Worm (Caenorhabditis elegans) whole organism, midembryonic: ENCODE results near the gene F13E6.2.

Experiments
- T22C8.4 ChIP-seq: fragments of 200-800 bp; sonication (Bioruptor generic); IDR thresholded peaks from 2 replicates; pipeline ENCODE4 v1.3.6; 2022; ENCODE audit warnings: missing genetic modification characterization, missing compliant biosample characterization
- cog-1 ChIP-seq: sonication (generic microtip); optimal IDR thresholded peaks from 2 replicates; lab custom pipeline; 2016; ENCODE audit warnings: missing genetic modification characterization, missing compliant biosample characterization
- flt-1 ChIP-seq: fragments of 200-800 bp; sonication (Bioruptor generic); IDR thresholded peaks from 2 replicates; pipeline ENCODE4 v1.3.6; 2022; ENCODE audit warnings: missing genetic modification characterization, missing compliant biosample characterization
- klf-2 ChIP-seq: fragments of 200-800 bp; sonication (Bioruptor generic); conservative IDR thresholded peaks from 2 replicates; pipeline ENCODE4 v1.3.6; 2022; ENCODE audit warnings: missing genetic modification reagents, missing genetic modification characterization, missing compliant biosample characterization
- med-1 ChIP-seq: sonication (generic microtip); optimal IDR thresholded peaks from 2 replicates; lab custom pipeline; 2017; ENCODE audit warnings: missing genetic modification characterization, mild to moderate bottlenecking, missing compliant biosample characterization, antibody characterized with exemption, missing genetic modification reagents; ENCODE audit not compliant: insufficient read depth
- ref-1 ChIP-seq: fragments of 200-800 bp; sonication (Bioruptor generic); conservative IDR thresholded peaks from 2 replicates; pipeline ENCODE4 v1.3.6; 2022; ENCODE audit warnings: missing genetic modification reagents, missing genetic modification characterization, missing compliant biosample characterization
- tab-1 ChIP-seq: fragments of 200-800 bp; sonication (Bioruptor generic); IDR thresholded peaks from 2 replicates; pipeline ENCODE4 v1.3.6; 2022; ENCODE audit warnings: missing genetic modification characterization, missing compliant biosample characterization
- ztf-23 ChIP-seq: fragments of 200-800 bp; sonication (Bioruptor generic); IDR thresholded peaks from 2 replicates; pipeline ENCODE4 v1.3.6; 2022; ENCODE audit warnings: missing genetic modification reagents, missing genetic modification characterization, missing compliant biosample characterization
- ztf-29 ChIP-seq: fragments of 200-800 bp; sonication (Bioruptor generic); IDR thresholded peaks from 2 replicates; pipeline ENCODE4 v1.3.6; 2022; ENCODE audit warnings: missing genetic modification reagents, missing genetic modification characterization, missing compliant biosample characterization

The F13E6.2 gene

DNA sequence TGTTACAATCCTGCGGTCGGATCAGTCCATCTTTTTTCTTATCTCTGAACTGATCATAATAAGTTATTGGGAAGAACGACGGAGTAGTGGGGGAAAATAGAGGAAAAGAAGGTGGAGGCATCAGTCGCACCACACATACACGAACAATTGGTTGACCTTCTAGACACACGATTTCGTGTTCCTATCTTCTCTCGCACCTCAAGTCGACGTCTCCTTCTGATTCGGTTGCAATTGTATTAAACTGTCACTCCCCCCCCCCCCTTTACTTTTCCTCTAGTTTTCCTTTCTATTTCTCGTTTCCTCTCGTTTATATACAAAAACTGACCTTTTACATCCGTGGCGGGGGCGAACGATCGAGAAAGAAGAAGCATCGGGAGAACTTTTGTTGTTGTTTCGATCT lies 17.1 kb upstream of the F13E6.2 start:
- no peak for TF ChIP-seq klf-2 (GFP tag; lab: Robert Waterston, UW)
- no peak for TF ChIP-seq ref-1 (GFP tag; lab: Robert Waterston, UW)
- TF ChIP-seq med-1 (GFP tag; lab: Kevin White, UChicago) = no peak
- TF ChIP-seq ztf-29 (GFP tag; lab: Robert Waterston, UW) = no peak
- TF ChIP-seq flt-1 = no peak
- no peak for TF ChIP-seq ztf-23

DNA sequence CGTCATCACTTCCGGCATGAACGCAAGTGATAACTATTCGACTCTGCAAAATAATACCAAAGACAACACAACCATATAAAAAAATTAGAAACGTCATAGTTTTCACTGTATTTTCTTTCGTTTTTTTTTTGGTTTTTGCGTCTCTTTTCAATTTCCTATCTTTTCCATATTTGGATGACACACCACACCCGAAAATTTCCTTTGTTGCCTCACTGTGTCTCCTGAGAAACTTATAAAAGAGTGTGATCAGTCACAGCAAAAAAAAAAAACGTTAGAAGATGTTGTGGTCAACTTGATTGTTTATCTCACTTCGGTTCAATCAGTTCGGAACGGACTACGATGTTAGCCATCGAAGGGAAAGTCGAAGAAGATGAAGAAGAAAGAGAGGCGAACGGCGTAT lies 15.6 kb upstream of the F13E6.2 start:
- no peak for TF ChIP-seq ref-1 (GFP tag; lab: Robert Waterston, UW)
- no peak for TF ChIP-seq tab-1 (GFP tag; lab: Robert Waterston, UW)
- no peak for TF ChIP-seq ztf-29 (GFP tag; lab: Robert Waterston, UW)
- TF ChIP-seq cog-1 = no peak
- no peak for TF ChIP-seq T22C8.4 (GFP tag; lab: Robert Waterston, UW)
- no peak for TF ChIP-seq flt-1
- no peak for TF ChIP-seq ztf-23
- TF ChIP-seq med-1 (GFP tag; lab: Kevin White, UChicago) = no peak
- TF ChIP-seq klf-2 (GFP tag; lab: Robert Waterston, UW) = no peak

DNA sequence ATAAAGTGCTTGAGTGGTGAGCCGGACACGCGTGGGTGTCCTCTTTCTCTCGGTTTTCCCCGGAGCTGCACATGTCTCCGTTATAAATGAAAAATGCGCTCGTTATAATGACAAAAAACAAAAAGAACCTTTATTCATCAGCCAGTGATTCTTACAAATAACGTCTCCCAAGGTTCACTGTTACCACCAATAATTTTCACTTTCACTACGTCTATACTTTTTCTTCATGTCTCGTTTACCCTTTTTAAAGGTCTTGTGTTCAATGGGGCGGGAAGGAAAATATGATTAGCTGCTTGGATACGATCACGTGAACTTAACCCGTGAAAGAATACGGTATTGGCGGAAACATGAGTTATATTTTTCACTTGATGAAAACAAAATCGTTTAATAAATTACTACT lies 14.2 kb upstream of the F13E6.2 start:
- TF ChIP-seq ref-1 (GFP tag; lab: Robert Waterston, UW) (no peak), med-1 (GFP tag; lab: Kevin White, UChicago) (no peak), ztf-29 (GFP tag; lab: Robert Waterston, UW) (no peak), tab-1 (GFP tag; lab: Robert Waterston, UW) (no peak), cog-1 (no peak), klf-2 (GFP tag; lab: Robert Waterston, UW) (no peak), T22C8.4 (GFP tag; lab: Robert Waterston, UW) (no peak), flt-1 (no peak), ztf-23 (no peak)

DNA sequence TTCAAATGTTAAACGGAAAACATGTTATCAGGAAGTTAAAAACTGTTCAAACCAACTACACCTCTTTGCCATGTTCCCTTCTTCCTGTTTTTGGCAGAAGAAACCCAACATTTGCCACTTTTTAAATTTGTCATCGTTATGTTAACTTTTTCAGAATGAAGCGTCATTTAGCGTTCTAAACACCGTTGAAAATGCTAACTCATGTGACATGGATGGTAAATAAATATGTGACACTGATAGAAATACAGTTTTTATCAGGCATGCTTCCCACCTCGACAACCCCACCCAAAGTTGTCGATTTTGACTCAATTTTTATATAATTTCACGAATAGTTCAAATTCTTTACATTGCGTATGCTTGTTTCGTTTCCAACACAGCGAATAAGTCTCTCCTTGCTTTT lies 13.2 kb upstream of the F13E6.2 start:
- no peak for TF ChIP-seq klf-2 (GFP tag; lab: Robert Waterston, UW)
- no peak for TF ChIP-seq tab-1 (GFP tag; lab: Robert Waterston, UW)

DNA sequence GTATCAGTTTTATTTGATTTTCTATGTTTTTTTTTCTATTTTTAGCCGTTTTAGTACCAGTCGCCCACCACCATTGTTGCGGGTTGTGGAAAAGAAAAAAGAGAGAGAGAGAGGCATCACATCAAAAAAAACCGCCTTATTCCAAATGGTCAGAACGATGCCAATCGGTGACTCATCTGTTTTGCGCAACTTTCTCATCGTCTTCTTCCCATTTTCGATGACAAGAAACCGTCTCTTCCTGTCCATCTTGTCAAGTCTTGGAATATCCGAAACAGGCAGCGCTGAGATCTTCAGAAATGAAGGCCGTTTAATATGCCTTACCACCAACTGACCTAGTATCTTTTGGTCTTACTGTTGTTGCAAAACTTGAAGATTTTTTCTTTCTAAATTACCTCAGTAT lies 12.4 kb upstream of the F13E6.2 start:
- TF ChIP-seq ref-1 (GFP tag; lab: Robert Waterston, UW) (no peak), T22C8.4 (GFP tag; lab: Robert Waterston, UW) (no peak), tab-1 (GFP tag; lab: Robert Waterston, UW) (no peak), med-1 (GFP tag; lab: Kevin White, UChicago) (no peak), flt-1 (no peak), cog-1 (no peak), ztf-29 (GFP tag; lab: Robert Waterston, UW) (no peak), klf-2 (GFP tag; lab: Robert Waterston, UW) (no peak), ztf-23 (no peak)

DNA sequence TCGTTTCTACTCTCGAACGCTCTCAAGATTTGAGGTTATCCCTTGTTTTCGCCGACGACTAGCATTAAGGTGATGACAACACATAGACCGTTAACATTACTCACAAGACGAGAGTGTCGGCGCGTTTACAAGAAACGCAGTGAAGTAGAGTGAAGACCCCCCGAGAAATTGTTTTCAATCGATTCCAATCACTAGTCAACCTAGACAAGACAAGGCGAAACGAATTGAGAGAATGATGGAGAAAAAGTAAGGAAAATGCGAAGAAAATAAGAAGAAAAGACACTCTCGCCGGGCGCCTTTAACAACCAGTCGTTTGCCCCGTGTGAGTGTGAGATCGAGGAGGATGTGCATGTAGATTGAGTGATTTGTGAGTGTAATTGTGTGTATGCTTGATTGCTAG lies 10.4 kb upstream of the F13E6.2 start:
- TF ChIP-seq med-1 (GFP tag; lab: Kevin White, UChicago) = no peak
- TF ChIP-seq cog-1 = no peak
- no peak for TF ChIP-seq klf-2 (GFP tag; lab: Robert Waterston, UW)
- TF ChIP-seq tab-1 (GFP tag; lab: Robert Waterston, UW) = no peak

DNA sequence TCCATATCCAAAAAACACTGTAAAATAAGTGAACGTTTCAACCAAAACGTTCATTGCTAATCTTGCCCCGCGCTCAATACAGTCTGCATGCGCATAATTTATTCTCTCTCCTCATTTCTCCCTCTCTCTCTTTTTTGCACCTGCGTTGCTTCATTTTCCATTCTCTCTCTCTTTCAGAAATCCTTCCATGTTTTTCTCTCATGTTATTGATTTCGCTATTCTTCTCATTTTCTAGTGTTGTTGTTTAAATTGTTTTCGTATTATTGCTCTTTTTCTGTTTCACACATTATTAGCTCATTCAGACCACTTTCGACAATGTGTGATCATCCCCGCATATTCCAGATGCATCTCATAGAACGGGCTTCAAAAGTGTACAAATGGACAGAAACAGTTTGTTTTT lies 7.6 kb upstream of the F13E6.2 start, which contains the start of gene phf-31:
Gene phf-31, plus strand, starts transcription at position 301 of the 400 bp plus-strand sequence.
- TF ChIP-seq flt-1 = no peak

DNA sequence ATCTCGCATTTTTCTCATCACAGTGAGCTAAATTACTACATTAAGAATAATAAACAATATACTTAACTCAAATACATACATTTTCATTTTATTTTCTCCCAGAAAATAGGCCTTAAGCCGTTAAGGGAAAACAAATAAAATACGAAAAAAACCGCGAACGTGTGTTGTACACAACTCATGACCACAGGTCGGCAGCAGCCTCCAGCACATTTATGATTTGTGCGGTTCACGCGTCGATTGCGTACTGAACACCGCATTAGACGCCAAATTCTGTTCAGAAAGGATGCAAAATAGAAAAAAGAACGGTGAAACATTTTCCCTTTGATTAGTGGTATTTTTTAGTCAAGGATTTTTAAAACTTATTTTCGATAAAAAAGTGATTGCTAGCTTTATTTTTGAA lies 5.1 kb upstream of the F13E6.2 start:
- TF ChIP-seq cog-1 (peak; percentile 31), ztf-29 (GFP tag; lab: Robert Waterston, UW) (no peak)

DNA sequence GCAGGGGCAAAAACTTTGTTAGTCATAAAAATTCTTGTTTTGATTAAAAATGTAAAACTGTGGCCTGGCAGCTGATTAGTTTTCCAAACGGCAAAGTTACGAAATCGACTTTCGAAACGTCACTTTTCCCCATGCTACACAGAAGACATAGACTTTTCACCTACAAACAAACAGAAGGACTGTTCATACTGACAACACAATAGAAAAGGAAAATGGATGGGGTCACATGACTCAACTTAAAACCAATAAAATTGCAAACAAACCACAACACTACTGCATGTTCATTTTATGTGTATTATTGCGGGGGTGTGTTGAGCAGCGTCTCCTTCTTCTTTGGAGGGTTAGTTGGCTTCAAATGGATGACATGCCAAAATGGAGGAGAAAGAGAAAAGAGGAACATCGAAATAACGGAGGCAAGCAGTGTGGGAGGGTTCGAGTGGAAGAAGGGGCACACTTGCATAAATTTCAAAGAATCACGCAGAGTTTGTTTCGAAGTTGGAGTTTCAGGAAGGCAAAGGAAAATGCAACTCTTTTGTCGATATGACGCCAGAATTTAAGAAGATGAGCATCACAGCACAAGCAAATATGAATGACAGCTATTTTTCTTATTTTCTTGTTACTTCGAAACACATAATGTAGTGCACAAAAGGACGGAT lies 4.1 kb upstream of the F13E6.2 start:
- TF ChIP-seq med-1 (GFP tag; lab: Kevin White, UChicago) (no peak), cog-1 (no peak), flt-1 (0 out of 2 replicates have a peak, but pooled peaks have one; percentile 31)

DNA sequence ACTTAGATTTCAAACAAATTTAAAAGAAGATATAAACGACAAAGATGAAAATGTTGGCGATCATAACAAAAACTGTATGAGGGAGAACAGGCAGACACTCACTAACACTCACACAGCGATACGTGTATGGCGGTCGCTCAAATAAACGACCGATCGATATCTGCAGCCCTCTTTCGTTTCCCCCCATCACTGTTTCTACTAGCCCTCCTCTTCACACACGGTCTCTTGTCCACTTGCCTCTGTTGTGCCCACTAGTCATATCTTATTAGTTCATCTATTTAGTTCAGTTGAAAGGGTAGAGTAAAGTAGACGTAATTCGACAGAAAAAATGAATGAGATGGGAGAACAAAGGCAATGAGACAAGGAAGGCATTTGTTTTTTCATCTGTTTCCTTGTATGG lies 3.5 kb upstream of the F13E6.2 start:
- TF ChIP-seq klf-2 (GFP tag; lab: Robert Waterston, UW) (no peak), T22C8.4 (GFP tag; lab: Robert Waterston, UW) (peak; percentile 82), cog-1 (peak; percentile 15)

DNA sequence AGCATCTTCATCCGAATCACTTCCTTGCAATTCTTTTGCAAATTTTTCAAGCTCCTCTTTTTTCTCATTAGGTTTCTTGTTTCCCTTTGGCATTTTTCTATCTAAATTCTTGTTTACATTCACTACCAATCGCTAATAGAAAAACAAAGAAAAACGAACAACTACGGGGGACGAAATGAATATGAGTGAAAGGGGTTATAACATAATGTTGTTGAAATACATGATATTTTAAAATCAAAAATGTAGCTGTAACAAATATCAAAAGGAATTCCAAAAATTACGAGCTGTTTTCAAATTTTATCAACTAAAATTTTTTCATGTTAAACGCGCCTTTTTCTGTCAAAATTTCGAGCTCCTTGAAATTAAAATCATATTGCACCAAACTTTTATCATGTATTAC lies 2.9 kb upstream of the F13E6.2 start, which contains the start of gene F13E6.1:
Gene F13E6.1, minus strand, starts transcription at position 101 of the 400 bp plus-strand sequence.
- TF ChIP-seq ref-1 (GFP tag; lab: Robert Waterston, UW) (no peak), klf-2 (GFP tag; lab: Robert Waterston, UW) (no peak), ztf-23 (no peak), cog-1 (no peak)

DNA sequence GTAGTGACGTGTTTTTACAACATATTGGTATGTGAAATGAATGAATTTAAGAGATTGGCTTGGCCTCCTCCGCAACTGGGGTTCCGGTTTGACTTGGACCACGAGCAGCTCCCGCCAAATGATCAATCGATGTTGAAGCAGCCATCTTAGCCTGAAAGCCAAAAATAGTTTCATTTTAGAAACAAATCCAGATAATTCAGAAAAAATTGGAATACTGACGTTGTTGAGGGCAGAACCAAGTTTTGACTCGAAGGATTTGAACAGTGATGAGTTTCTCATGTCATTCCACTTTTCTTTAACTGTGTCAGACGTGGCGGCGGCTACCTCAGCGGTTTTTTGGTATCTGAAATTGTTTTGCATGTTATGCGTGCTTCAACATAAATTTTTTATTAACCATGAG lies 1.9 kb upstream of the F13E6.2 start:
- no peak for TF ChIP-seq flt-1
- TF ChIP-seq ref-1 (GFP tag; lab: Robert Waterston, UW) = no peak
- TF ChIP-seq T22C8.4 (GFP tag; lab: Robert Waterston, UW) = no peak
- no peak for TF ChIP-seq tab-1 (GFP tag; lab: Robert Waterston, UW)
- no peak for TF ChIP-seq ztf-23
- TF ChIP-seq klf-2 (GFP tag; lab: Robert Waterston, UW) = no peak
- no peak for TF ChIP-seq cog-1
- no peak for TF ChIP-seq ztf-29 (GFP tag; lab: Robert Waterston, UW)
- TF ChIP-seq med-1 (GFP tag; lab: Kevin White, UChicago) = no peak
